Worm (Caenorhabditis elegans): ENCODE measurements around the gene T24C12.1.

Gene T24C12.1

DNA sequence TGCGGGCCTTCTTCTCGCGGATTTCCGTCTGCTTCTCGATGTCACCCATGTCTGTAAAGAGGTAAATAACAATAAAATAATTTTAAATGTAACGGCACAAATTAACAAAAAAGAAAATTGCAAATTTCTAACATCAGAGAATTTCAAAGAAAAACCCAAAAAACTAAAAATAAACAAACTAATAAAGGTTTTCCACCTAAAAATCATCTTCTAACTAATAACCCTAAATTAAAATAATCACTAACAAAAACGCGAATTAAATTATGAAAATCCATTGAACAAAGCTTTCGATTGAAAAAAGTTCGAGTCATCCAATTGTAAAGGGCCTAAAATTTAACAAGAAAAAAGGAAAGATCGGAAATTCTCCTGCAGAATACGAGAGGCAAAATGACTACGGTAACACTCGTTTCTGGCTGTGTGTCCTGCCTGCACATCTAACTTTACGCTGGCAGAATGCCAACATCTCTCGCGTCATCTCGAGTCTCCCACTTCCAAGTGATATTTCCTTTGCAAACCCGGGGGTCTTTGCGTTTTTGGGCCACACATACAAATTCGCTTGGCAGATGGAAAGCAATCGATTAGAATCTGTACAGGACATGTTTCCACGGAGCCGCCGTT, 43.4 kb downstream of the T24C12.1 start, which contains the start of gene rpl-11.2 (continued):
- peak; percentile 100 for TF ChIP-seq nhr-25 (tag; optimal IDR thresholded peaks at IDR 0.05)

DNA sequence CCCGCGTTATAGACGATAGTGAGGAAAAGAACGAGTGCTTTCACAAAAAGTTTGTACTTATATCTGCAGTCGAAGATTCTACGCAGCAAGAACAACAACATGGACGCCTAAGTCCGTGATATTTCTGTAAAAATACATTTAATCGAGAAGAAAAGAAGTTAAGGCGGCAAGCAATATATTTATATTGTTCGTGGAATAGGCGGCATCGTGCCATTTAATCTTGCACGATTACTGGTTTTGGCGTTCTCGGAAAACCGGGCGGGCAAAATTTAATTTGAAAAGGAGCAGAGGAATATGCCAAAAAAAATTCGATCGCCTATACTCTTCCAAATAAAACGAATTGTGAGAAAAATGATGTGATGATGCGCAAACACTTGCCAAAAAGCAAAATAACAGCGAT, 47.7 kb downstream of the T24C12.1 start, which contains the start of gene AH9.1:
AH9.1 (minus strand) TSS at position 101 of the 400 bp plus-strand sequence.
- no peak for TF ChIP-seq nhr-25 (tag; optimal IDR thresholded peaks at IDR 0.05)
- TF ChIP-seq daf-12 (tag; optimal IDR thresholded peaks at IDR 0.05), result no peak
- no peak for TF ChIP-seq ztf-11 (tag; optimal IDR thresholded peaks at IDR 0.05)
- TF ChIP-seq lin-15B (tag; optimal IDR thresholded peaks at IDR 0.05), result no peak
- TF ChIP-seq nhr-237 (tag; optimal IDR thresholded peaks at IDR 0.05), result no peak
- no peak for TF ChIP-seq mdl-1 (tag; optimal IDR thresholded peaks at IDR 0.05)
- no peak for TF ChIP-seq R02D3.7 (tag; optimal IDR thresholded peaks at IDR 0.05)

Measured in whole organism, L3 larva.